Worm (Caenorhabditis elegans) whole organism, L4/young adult: ENCODE measurements around the gene C15H9.9.

Experiments used
- W03F9.2 ChIP-seq: fragments of 150-350 bp; optimal IDR thresholded peaks from 2 replicates; lab custom pipeline; 2014; ENCODE audit warnings: missing biosample characterization, missing genetic modification characterization
- dao-5 ChIP-seq: sonication (generic microtip); optimal IDR thresholded peaks from 2 replicates; lab custom pipeline; 2016; ENCODE audit warnings: missing genotype, missing genetic modification characterization, moderate library complexity, missing compliant biosample characterization
- him-1 ChIP-seq: sonication (generic microtip); optimal IDR thresholded peaks from 2 replicates; lab custom pipeline; 2016; ENCODE audit warnings: missing genotype, missing genetic modification reagents, missing genetic modification characterization, missing compliant biosample characterization

ce11 chrX:6162037-6162436 is 34.0 kb upstream of the C15H9.9 start:
- no peak for TF ChIP-seq W03F9.2
- no peak for TF ChIP-seq dao-5 (tag; lab: Kevin White, UChicago)
- TF ChIP-seq him-1 (tag; lab: Kevin White, UChicago), result no peak
